Worm (Caenorhabditis elegans) whole organism, young adult: Measurements from ENCODE around the gene cdc-25.4.

Experiments
- C17E4.6 ChIP-seq: fragments of 200-800 bp; sonication (Bioruptor generic); IDR thresholded peaks from 2 replicates; pipeline ENCODE4 v1.3.6; 2022; ENCODE audit warnings: missing genetic modification reagents, missing genetic modification characterization, missing compliant biosample characterization
- F37B4.10 ChIP-seq: fragments of 200-800 bp; sonication (Bioruptor generic); IDR thresholded peaks from 2 replicates; pipeline ENCODE4 v1.3.6; 2022; ENCODE audit warnings: missing genetic modification characterization, missing compliant biosample characterization
- F52B5.7 ChIP-seq: sonication (generic microtip); optimal IDR thresholded peaks from 2 replicates; lab custom pipeline; 2016; ENCODE audit warnings: mild to moderate bottlenecking, missing genetic modification characterization, missing compliant biosample characterization
- aptf-2 ChIP-seq: fragments of 200-800 bp; sonication (Bioruptor generic); conservative IDR thresholded peaks from 2 replicates; pipeline ENCODE4 v1.3.6; 2022; ENCODE audit warnings: missing genetic modification reagents, missing genetic modification characterization, missing compliant biosample characterization
- athp-1 ChIP-seq: sonication (generic microtip); optimal IDR thresholded peaks from 2 replicates; lab custom pipeline; 2017; ENCODE audit warnings: mild to moderate bottlenecking, missing genetic modification characterization, missing compliant biosample characterization
- attf-3 ChIP-seq: fragments of 200-800 bp; sonication (Bioruptor generic); conservative IDR thresholded peaks from 2 replicates; pipeline ENCODE4 v1.3.6; 2022; ENCODE audit warnings: missing genetic modification reagents, missing genetic modification characterization, missing compliant biosample characterization
- efl-1 ChIP-seq: fragments of 150-350 bp; optimal IDR thresholded peaks from 2 replicates; lab custom pipeline; 2014; ENCODE audit warnings: missing biosample characterization, missing genetic modification reagents, missing genetic modification characterization
- egl-44 ChIP-seq: fragments of 200-800 bp; sonication (Bioruptor generic); IDR thresholded peaks from 2 replicates; pipeline ENCODE4 v1.3.6; 2022; ENCODE audit warnings: missing genetic modification reagents, missing genetic modification characterization, missing compliant biosample characterization
- nhr-27 ChIP-seq: fragments of 200-800 bp; sonication (Bioruptor generic); optimal IDR thresholded peaks from 2 replicates; lab custom pipeline; 2018; ENCODE audit warnings: mild to moderate bottlenecking, missing genetic modification characterization, moderate library complexity, missing compliant biosample characterization
- unc-130 ChIP-seq: sonication (generic microtip); optimal IDR thresholded peaks from 2 replicates; lab custom pipeline; 2016; ENCODE audit warnings: missing genetic modification reagents, missing genetic modification characterization, missing compliant biosample characterization
- unc-62 ChIP-seq: fragments of 150-350 bp; optimal IDR thresholded peaks from 2 replicates; lab custom pipeline; 2014; ENCODE audit warnings: missing biosample characterization, missing genetic modification reagents, missing genetic modification characterization

- TF ChIP-seq athp-1 (tag; lab: Kevin White, UChicago) (no peak), unc-130 (GFP tag; lab: Kevin White, UChicago) (no peak), C17E4.6 (no peak), egl-44 (GFP tag; lab: Robert Waterston, UW) (no peak), F52B5.7 (tag; lab: Kevin White, UChicago) (no peak), efl-1 (no peak), F37B4.10 (no peak), unc-62 (GFP tag; lab: Kevin White, UChicago) (no peak), nhr-27 (tag; lab: Kevin White, UChicago) (no peak), attf-3 (GFP tag; lab: Robert Waterston, UW) (no peak), aptf-2 (no peak)
Observed at ce11 chrII:10167731-10168130, 21.5 kb downstream of the cdc-25.4 start.
